Fruit fly (Drosophila melanogaster) whole organism, embryonic: ENCODE data around the gene shi.

Experiments
- Ada2b ChIP-seq: fragments of 200-800 bp; sonication (Bioruptor generic); IDR thresholded peaks from 2 replicates; pipeline ENCODE4 v1.3.6; 2022; ENCODE audit warnings: missing biosample characterization, missing genetic modification characterization
- B-H2 ChIP-seq: fragments of 200-800 bp; sonication (Bioruptor generic); optimal IDR thresholded peaks from 2 replicates; lab custom pipeline; 2018; ENCODE audit warnings: missing biosample characterization, mild to moderate bottlenecking, missing genetic modification characterization
- CG10462 ChIP-seq: fragments of 200-800 bp; sonication (Bioruptor generic); optimal IDR thresholded peaks from 2 replicates; lab custom pipeline; 2016; ENCODE audit warnings: missing biosample characterization, missing genetic modification characterization
- CG10543 ChIP-seq: fragments of 200-800 bp; sonication (Bioruptor generic); optimal IDR thresholded peaks from 3 replicates; lab custom pipeline; 2017; ENCODE audit warnings: missing biosample characterization, mild to moderate bottlenecking, missing genetic modification characterization, moderate library complexity
- CG11085 ChIP-seq: fragments of 200-800 bp; sonication (Bioruptor generic); IDR thresholded peaks from 2 replicates; pipeline ENCODE4 v1.3.6; 2022; ENCODE audit warnings: missing biosample characterization, missing genetic modification characterization
- CG12769 ChIP-seq: fragments of 200-800 bp; sonication (Bioruptor generic); optimal IDR thresholded peaks from 2 replicates; lab custom pipeline; 2019; ENCODE audit warnings: missing biosample characterization, mild to moderate bottlenecking, missing genetic modification characterization, moderate library complexity
- CG14667 ChIP-seq: fragments of 200-800 bp; sonication (Bioruptor generic); IDR thresholded peaks from 2 replicates; pipeline ENCODE4 v1.3.6; 2022; ENCODE audit warnings: missing biosample characterization, missing genetic modification characterization
- CG15073 ChIP-seq: fragments of 200-800 bp; sonication (Bioruptor generic); optimal IDR thresholded peaks from 2 replicates; lab custom pipeline; 2016; ENCODE audit warnings: missing biosample characterization, missing genetic modification characterization
- CG15514 ChIP-seq: fragments of 200-800 bp; sonication (Bioruptor generic); optimal IDR thresholded peaks from 3 replicates; lab custom pipeline; 2017; ENCODE audit warnings: missing biosample characterization, missing genetic modification characterization, mild to moderate bottlenecking, moderate library complexity, missing genetic modification reagents
- CG17829 ChIP-seq: fragments of 200-800 bp; optimal IDR thresholded peaks from 2 replicates; lab custom pipeline; 2019; ENCODE audit warnings: missing biosample characterization, mild to moderate bottlenecking, missing genetic modification characterization, moderate library complexity
- CG2202 ChIP-seq: fragments of 200-800 bp; sonication (Bioruptor generic); optimal IDR thresholded peaks from 2 replicates; lab custom pipeline; 2018; ENCODE audit warnings: missing biosample characterization, mild to moderate bottlenecking, missing genetic modification characterization
- CG31441 ChIP-seq: fragments of 200-800 bp; sonication (Bioruptor generic); IDR thresholded peaks from 2 replicates; pipeline ENCODE4 v1.3.6; 2022; ENCODE audit warnings: missing biosample characterization, missing genetic modification characterization
- CG33213 ChIP-seq: fragments of 200-800 bp; sonication (Bioruptor generic); optimal IDR thresholded peaks from 3 replicates; lab custom pipeline; 2016; ENCODE audit warnings: missing biosample characterization, missing genetic modification characterization
- CG3995 ChIP-seq: fragments of 200-800 bp; sonication (Bioruptor generic); optimal IDR thresholded peaks from 3 replicates; lab custom pipeline; 2016; ENCODE audit warnings: missing biosample characterization, missing genetic modification characterization
- CG6272 ChIP-seq: fragments of 200-800 bp; sonication (Bioruptor generic); IDR thresholded peaks from 2 replicates; pipeline ENCODE4 v1.3.6; 2022; ENCODE audit warnings: missing biosample characterization, missing genetic modification characterization
- CG6689 ChIP-seq: fragments of 200-800 bp; sonication (Bioruptor generic); IDR thresholded peaks from 2 replicates; pipeline ENCODE4 v1.3.6; 2022; ENCODE audit warnings: missing biosample characterization, missing genetic modification characterization
- CG8290 ChIP-seq, 3 experiments: fragments of 200-800 bp; sonication (Bioruptor generic); optimal IDR thresholded peaks; 2 replicates each; lab custom pipeline; 2016 to 2019; ENCODE audit warnings: missing biosample characterization in 3 of 3, missing genetic modification characterization in 3 of 3, mild to moderate bottlenecking in 2 of 3, moderate library complexity in 1 of 3
- CG8359 ChIP-seq: fragments of 200-800 bp; sonication (Bioruptor generic); optimal IDR thresholded peaks from 2 replicates; lab custom pipeline; 2017; ENCODE audit warnings: missing biosample characterization, mild to moderate bottlenecking, missing genetic modification characterization, borderline replicate concordance
- CoRest ChIP-seq: fragments of 200-800 bp; sonication (Bioruptor generic); optimal IDR thresholded peaks from 3 replicates; lab custom pipeline; 2018; ENCODE audit warnings: missing biosample characterization, mild to moderate bottlenecking, missing genetic modification characterization, moderate library complexity
- D19A ChIP-seq: fragments of 200-800 bp; optimal IDR thresholded peaks from 3 replicates; lab custom pipeline; 2019; ENCODE audit warnings: missing biosample characterization, mild to moderate bottlenecking, missing genetic modification characterization, moderate library complexity
- E2f1 ChIP-seq: fragments of 200-800 bp; sonication (Bioruptor generic); IDR thresholded peaks from 2 replicates; pipeline ENCODE4 v1.3.6; 2022; ENCODE audit warnings: missing biosample characterization, missing genetic modification characterization
- E2f2 ChIP-seq: fragments of 200-800 bp; sonication (Bioruptor generic); IDR thresholded peaks from 2 replicates; pipeline ENCODE4 v1.3.6; 2022; ENCODE audit warnings: missing biosample characterization, missing genetic modification characterization
- H15 ChIP-seq: fragments of 200-800 bp; sonication (Bioruptor generic); IDR thresholded peaks from 3 replicates; pipeline ENCODE4 v1.3.6; 2022; ENCODE audit warnings: missing biosample characterization, missing genetic modification characterization
- Hmr ChIP-seq: fragments of 200-800 bp; sonication (Bioruptor generic); optimal IDR thresholded peaks from 3 replicates; lab custom pipeline; 2017; ENCODE audit warnings: mild to moderate bottlenecking, missing biosample characterization, missing genetic modification reagents, missing genetic modification characterization
- MBD-R2 ChIP-seq: fragments of 200-800 bp; sonication (Bioruptor generic); IDR thresholded peaks from 2 replicates; pipeline ENCODE4 v1.3.6; 2022; ENCODE audit warnings: missing biosample characterization, missing genetic modification characterization
- Med ChIP-seq: fragments of 200-800 bp; sonication (Bioruptor generic); peaks from one replicate; lab custom pipeline; 2016; ENCODE audit warnings: missing biosample characterization, missing genetic modification characterization, mild to moderate bottlenecking, inconsistent platforms, moderate library complexity
- NC2α ChIP-seq: fragments of 200-800 bp; sonication (Bioruptor generic); optimal IDR thresholded peaks from 2 replicates; lab custom pipeline; 2016; ENCODE audit warnings: missing biosample characterization, missing genetic modification characterization
- PHDP ChIP-seq: fragments of 200-800 bp; sonication (Bioruptor generic); optimal IDR thresholded peaks from 3 replicates; lab custom pipeline; 2018; ENCODE audit warnings: missing biosample characterization, mild to moderate bottlenecking, missing genetic modification characterization, moderate library complexity
- Sry-δ ChIP-seq: fragments of 200-800 bp; sonication (Bioruptor generic); optimal IDR thresholded peaks from 2 replicates; lab custom pipeline; 2016; ENCODE audit warnings: missing biosample characterization, missing genetic modification characterization
- YL-1 ChIP-seq: fragments of 200-800 bp; sonication (Bioruptor generic); optimal IDR thresholded peaks from 3 replicates; lab custom pipeline; 2017; ENCODE audit warnings: missing biosample characterization, mild to moderate bottlenecking, missing genetic modification characterization
- cato ChIP-seq: fragments of 200-800 bp; sonication (Bioruptor generic); optimal IDR thresholded peaks from 2 replicates; lab custom pipeline; 2016; ENCODE audit warnings: missing biosample characterization, missing genetic modification characterization, borderline replicate concordance
- chinmo ChIP-seq: fragments of 200-800 bp; sonication (Bioruptor generic); IDR thresholded peaks from 4 replicates; pipeline ENCODE4 v1.3.6; 2022; ENCODE audit warnings: missing biosample characterization, missing genetic modification characterization; ENCODE audit not compliant: partially characterized antibody
- croc ChIP-seq: fragments of 200-800 bp; sonication (Bioruptor generic); conservative IDR thresholded peaks from 3 replicates; pipeline ENCODE4 v1.3.6; 2022; ENCODE audit warnings: missing biosample characterization, missing genetic modification characterization
- dan ChIP-seq: fragments of 200-800 bp; sonication (Bioruptor generic); IDR thresholded peaks from 2 replicates; pipeline ENCODE4 v1.3.6; 2022; ENCODE audit warnings: missing biosample characterization, missing genetic modification characterization
- dmrt99B ChIP-seq: fragments of 200-800 bp; sonication (Bioruptor generic); optimal IDR thresholded peaks from 2 replicates; lab custom pipeline; 2018; ENCODE audit warnings: missing biosample characterization, mild to moderate bottlenecking, missing genetic modification characterization, moderate library complexity
- dpn ChIP-seq, 2 experiments: fragments of 200-800 bp; sonication (Bioruptor generic); optimal IDR thresholded peaks; 3 replicates each; lab custom pipeline; 2016; ENCODE audit warnings: missing biosample characterization in 2 of 2, missing genetic modification characterization in 2 of 2
- fd96Cb ChIP-seq: fragments of 200-800 bp; sonication (Bioruptor generic); optimal IDR thresholded peaks from 2 replicates; lab custom pipeline; 2018; ENCODE audit warnings: missing biosample characterization, mild to moderate bottlenecking, missing genetic modification characterization, moderate library complexity
- h ChIP-seq: fragments of >200 bp; optimal IDR thresholded peaks from 2 replicates; lab custom pipeline; 2017
- ken ChIP-seq: fragments of 200-800 bp; sonication (Bioruptor generic); IDR thresholded peaks from 3 replicates; pipeline ENCODE4 v1.3.6; 2022; ENCODE audit warnings: missing biosample characterization, missing genetic modification characterization
- kni ChIP-seq: fragments of 200-800 bp; sonication (Bioruptor generic); optimal IDR thresholded peaks from 3 replicates; lab custom pipeline; 2017; ENCODE audit warnings: mild to moderate bottlenecking, missing biosample characterization, missing genetic modification reagents, missing genetic modification characterization
- luna ChIP-seq: fragments of 200-800 bp; sonication (Bioruptor generic); optimal IDR thresholded peaks from 2 replicates; lab custom pipeline; 2016; ENCODE audit warnings: missing biosample characterization, missing genetic modification characterization
- nerfin-1 ChIP-seq: fragments of 200-800 bp; sonication (Bioruptor generic); optimal IDR thresholded peaks from 3 replicates; lab custom pipeline; 2019; ENCODE audit warnings: missing biosample characterization, mild to moderate bottlenecking, missing genetic modification characterization, moderate library complexity
- onecut ChIP-seq: fragments of 200-800 bp; sonication (Bioruptor generic); IDR thresholded peaks from 2 replicates; pipeline ENCODE4 v1.3.6; 2022; ENCODE audit warnings: missing biosample characterization, missing genetic modification characterization
- peb ChIP-seq: fragments of 200-800 bp; sonication (Bioruptor generic); IDR thresholded peaks from 2 replicates; pipeline ENCODE4 v1.3.6; 2022; ENCODE audit warnings: missing biosample characterization, missing genetic modification characterization
- prd ChIP-seq, 3 experiments: fragments of >200 bp in 2 of 3; fragments of 200-800 bp in 1 of 3; sonication (Bioruptor generic) in 1 of 3; optimal IDR thresholded peaks in 2 of 3; IDR thresholded peaks in 1 of 3; 2 replicates in 2 of 3; 3 replicates in 1 of 3; pipeline versions ENCODE4 v1.3.6 to Lab custom; 2017 to 2022; ENCODE audit warnings: missing biosample characterization in 1 of 3, missing genetic modification characterization in 1 of 3
- psq ChIP-seq: fragments of 200-800 bp; sonication (Bioruptor generic); optimal IDR thresholded peaks from 2 replicates; lab custom pipeline; 2017; ENCODE audit warnings: missing biosample characterization, missing genetic modification characterization
- ranshi ChIP-seq: fragments of 200-800 bp; sonication (Bioruptor generic); IDR thresholded peaks from 2 replicates; pipeline ENCODE4 v1.3.6; 2022; ENCODE audit warnings: missing biosample characterization, missing genetic modification characterization
- sob ChIP-seq: fragments of 200-800 bp; sonication (Bioruptor generic); IDR thresholded peaks from 2 replicates; pipeline ENCODE4 v1.3.6; 2022; ENCODE audit warnings: missing biosample characterization, missing genetic modification characterization
- trh ChIP-seq: fragments of 200-800 bp; sonication (Bioruptor generic); optimal IDR thresholded peaks from 2 replicates; lab custom pipeline; 2016; ENCODE audit warnings: missing biosample characterization, missing genetic modification characterization
- tx ChIP-seq: fragments of 200-800 bp; sonication (Bioruptor generic); optimal IDR thresholded peaks from 2 replicates; lab custom pipeline; 2016; ENCODE audit warnings: missing biosample characterization, missing genetic modification characterization
- zf30C ChIP-seq: fragments of 200-800 bp; sonication (Bioruptor generic); optimal IDR thresholded peaks from 3 replicates; lab custom pipeline; 2018; ENCODE audit warnings: missing biosample characterization, mild to moderate bottlenecking, missing genetic modification characterization

Gene shi

dm6 chrX:15859869-15860268 lies 32.0 kb upstream of the shi start, which contains the start of gene Gbeta13F (continued):
- TF ChIP-seq kni (GFP tag; lab: Kevin White, UChicago) (no peak), trh (no peak), CoRest (tag; lab: Kevin White, UChicago) (peak; percentile 0), B-H2 (GFP tag; lab: Kevin White, UChicago) (no peak), MBD-R2 (GFP tag; lab: Robert Waterston, UW) (peak; percentile 8; the same call in 1 of the 2 replicates), peb (GFP tag; lab: Robert Waterston, UW) (no peak), Med (GFP tag; lab: Kevin White, UChicago) (peak; percentile 73), croc (GFP tag; lab: Robert Waterston, UW) (no peak), dan (no peak), YL-1 (GFP tag; lab: Kevin White, UChicago) (no peak), nerfin-1 (tag; lab: Kevin White, UChicago) (no peak), h (lab: Kevin White, UChicago) (no peak), CG6689 (no peak), ranshi (GFP tag; lab: Robert Waterston, UW) (no peak), H15 (GFP tag; lab: Robert Waterston, UW) (no peak; the same call in 2 of the 3 replicates), CG12769 (tag; lab: Kevin White, UChicago) (no peak), psq (no peak), fd96Cb (tag; lab: Kevin White, UChicago) (no peak), ken (GFP tag; lab: Robert Waterston, UW) (no peak), E2f2 (GFP tag; lab: Robert Waterston, UW) (peak; percentile 20; the same call in 1 of the 2 replicates), onecut (GFP tag; lab: Robert Waterston, UW) (no peak), CG6272 (GFP tag; lab: Robert Waterston, UW) (no peak), CG11085 (GFP tag; lab: Robert Waterston, UW) (no peak), D19A (no peak), sob (GFP tag; lab: Robert Waterston, UW) (no peak), tx (GFP tag; lab: Kevin White, UChicago) (no peak), CG8359 (GFP tag; lab: Kevin White, UChicago) (no peak), CG2202 (tag; lab: Kevin White, UChicago) (no peak), zf30C (GFP tag; lab: Kevin White, UChicago) (no peak), luna (GFP tag; lab: Kevin White, UChicago) (no peak), E2f1 (0 out of 2 replicates have a peak, but pooled peaks have one; percentile 16), Sry-δ (GFP tag; lab: Kevin White, UChicago) (peak; percentile 45), CG10462 (GFP tag; lab: Kevin White, UChicago) (no peak), cato (no peak), Hmr (GFP tag; lab: Kevin White, UChicago) (no peak), dmrt99B (no peak), chinmo (0 out of 4 replicates have a peak, but pooled peaks have one; percentile 9), CG33213 (GFP tag; lab: Kevin White, UChicago) (no peak), CG3995 (no peak), CG14667 (GFP tag; lab: Robert Waterston, UW) (no peak), CG15514 (GFP tag; lab: Kevin White, UChicago) (no peak), CG15073 (GFP tag; lab: Kevin White, UChicago) (no peak), dpn (GFP tag; optimal IDR thresholded peaks at IDR 0.05; lab: Kevin White, UChicago) (no peak), Ada2b (GFP tag; lab: Robert Waterston, UW) (no peak), CG10543 (GFP tag; lab: Kevin White, UChicago) (no peak), prd (optimal IDR thresholded peaks at IDR 0.05; lab: Kevin White, UChicago) (no peak), prd (GFP tag; IDR thresholded peaks at IDR 0.05; lab: Robert Waterston, UW) (peak; percentile 41; the same call in 1 of the 3 replicates), CG8290 (GFP tag; optimal IDR thresholded peaks at IDR 0.05; lab: Kevin White, UChicago) (no peak), CG8290 (tag; optimal IDR thresholded peaks at IDR 0.05; lab: Kevin White, UChicago) (peak in 1 of 2 experiments; percentile 66), CG31441 (GFP tag; lab: Robert Waterston, UW) (no peak), PHDP (tag; lab: Kevin White, UChicago) (no peak), NC2α (GFP tag; lab: Kevin White, UChicago) (no peak), CG17829 (tag; lab: Kevin White, UChicago) (no peak)
